Fruit fly (Drosophila melanogaster) whole organism, prepupa: Measurements from ENCODE around the gene CG6409.

Experiments
- Blimp-1 ChIP-seq: fragments of 200-800 bp; sonication (Bioruptor generic); optimal IDR thresholded peaks from 3 replicates; lab custom pipeline; 2017; ENCODE audit warnings: missing biosample characterization, missing genetic modification characterization, mild to moderate bottlenecking, moderate library complexity, missing genetic modification reagents
- CG10631 ChIP-seq: fragments of 200-800 bp; sonication (Bioruptor generic); optimal IDR thresholded peaks from 2 replicates; lab custom pipeline; 2016; ENCODE audit warnings: missing biosample characterization, missing genetic modification characterization
- CG10669 ChIP-seq: fragments of 200-800 bp; sonication (Bioruptor generic); optimal IDR thresholded peaks from 3 replicates; lab custom pipeline; 2018; ENCODE audit warnings: missing biosample characterization, mild to moderate bottlenecking, missing genetic modification characterization, moderate library complexity
- CG11294 ChIP-seq: fragments of 200-800 bp; sonication (Bioruptor generic); IDR thresholded peaks from 2 replicates; pipeline ENCODE4 v1.3.6; 2022; ENCODE audit warnings: missing biosample characterization, missing genetic modification characterization
- CG11762 ChIP-seq: fragments of 200-800 bp; sonication (Bioruptor generic); optimal IDR thresholded peaks from 3 replicates; lab custom pipeline; 2016; ENCODE audit warnings: missing biosample characterization, missing genetic modification characterization; ENCODE audit not compliant: insufficient read depth
- CG11902 ChIP-seq: fragments of 200-800 bp; sonication (Bioruptor generic); optimal IDR thresholded peaks from 3 replicates; lab custom pipeline; 2016; ENCODE audit warnings: missing biosample characterization, missing genetic modification characterization
- CG15336 ChIP-seq: fragments of 200-800 bp; sonication (Bioruptor generic); IDR thresholded peaks from 2 replicates; pipeline ENCODE4 v1.3.6; 2022; ENCODE audit warnings: missing biosample characterization, missing genetic modification characterization
- CG1621 ChIP-seq: fragments of 200-800 bp; sonication (Bioruptor generic); optimal IDR thresholded peaks from 3 replicates; lab custom pipeline; 2018; ENCODE audit warnings: missing biosample characterization, mild to moderate bottlenecking, missing genetic modification characterization
- CG3032 ChIP-seq: fragments of 200-800 bp; optimal IDR thresholded peaks from 2 replicates; lab custom pipeline; 2019; ENCODE audit warnings: missing biosample characterization, mild to moderate bottlenecking, missing genetic modification characterization, moderate library complexity
- CG32006 ChIP-seq: fragments of 200-800 bp; sonication (Bioruptor generic); optimal IDR thresholded peaks from 3 replicates; lab custom pipeline; 2017; ENCODE audit warnings: missing biosample characterization, mild to moderate bottlenecking, missing genetic modification characterization
- CG34406 ChIP-seq: fragments of 200-800 bp; sonication (Bioruptor generic); optimal IDR thresholded peaks from 3 replicates; lab custom pipeline; 2016; ENCODE audit warnings: missing biosample characterization, missing genetic modification characterization
- CG3919 ChIP-seq: fragments of 200-800 bp; sonication (Bioruptor generic); optimal IDR thresholded peaks from 3 replicates; lab custom pipeline; 2016; ENCODE audit warnings: missing biosample characterization, missing genetic modification characterization
- CG4318 ChIP-seq: fragments of 200-800 bp; sonication (Bioruptor generic); optimal IDR thresholded peaks from 3 replicates; lab custom pipeline; 2017; ENCODE audit warnings: missing biosample characterization, mild to moderate bottlenecking, missing genetic modification characterization
- CG6163 ChIP-seq: fragments of 200-800 bp; sonication (Bioruptor generic); IDR thresholded peaks from 3 replicates; pipeline ENCODE4 v1.3.6; 2022; ENCODE audit warnings: missing biosample characterization, missing genetic modification characterization
- CG6276 ChIP-seq: fragments of 200-800 bp; sonication (Bioruptor generic); optimal IDR thresholded peaks from 2 replicates; lab custom pipeline; 2017; ENCODE audit warnings: missing biosample characterization, mild to moderate bottlenecking, missing genetic modification characterization
- CG6808 ChIP-seq: fragments of 200-800 bp; sonication (Bioruptor generic); optimal IDR thresholded peaks from 3 replicates; lab custom pipeline; 2017; ENCODE audit warnings: missing biosample characterization, missing genetic modification characterization, mild to moderate bottlenecking, moderate library complexity, missing genetic modification reagents
- CG6854 ChIP-seq: fragments of 200-800 bp; sonication (Bioruptor generic); optimal IDR thresholded peaks from 2 replicates; lab custom pipeline; 2017; ENCODE audit warnings: missing biosample characterization, mild to moderate bottlenecking, missing genetic modification characterization
- CG7368 ChIP-seq: fragments of 200-800 bp; sonication (Bioruptor generic); optimal IDR thresholded peaks from 3 replicates; lab custom pipeline; 2016; ENCODE audit warnings: missing biosample characterization, missing genetic modification characterization
- CG8319 ChIP-seq: fragments of 200-800 bp; sonication (Bioruptor generic); optimal IDR thresholded peaks from 3 replicates; lab custom pipeline; 2016; ENCODE audit warnings: missing biosample characterization, missing genetic modification characterization
- CG8632 ChIP-seq: fragments of 200-800 bp; sonication (Bioruptor generic); optimal IDR thresholded peaks from 3 replicates; lab custom pipeline; 2016; ENCODE audit warnings: missing biosample characterization, missing genetic modification characterization
- CG9139 ChIP-seq: fragments of 200-800 bp; sonication (Bioruptor generic); optimal IDR thresholded peaks from 3 replicates; lab custom pipeline; 2017; ENCODE audit warnings: missing biosample characterization, mild to moderate bottlenecking, missing genetic modification characterization
- Eip78C ChIP-seq: fragments of 200-800 bp; sonication (Bioruptor generic); peaks from one replicate; lab custom pipeline; 2016; ENCODE audit warnings: missing biosample characterization, missing genetic modification characterization
- Eip93F ChIP-seq: fragments of 200-800 bp; sonication (Bioruptor generic); optimal IDR thresholded peaks from 2 replicates; lab custom pipeline; 2016; ENCODE audit warnings: missing biosample characterization, mild to moderate bottlenecking, missing genetic modification characterization
- Ets21C ChIP-seq: fragments of 200-800 bp; sonication (Bioruptor generic); optimal IDR thresholded peaks from 3 replicates; lab custom pipeline; 2016; ENCODE audit warnings: missing biosample characterization, missing genetic modification characterization
- Ets96B ChIP-seq: fragments of 200-800 bp; optimal IDR thresholded peaks from 2 replicates; lab custom pipeline; 2019; ENCODE audit warnings: missing biosample characterization, mild to moderate bottlenecking, missing genetic modification characterization, moderate library complexity
- Gug ChIP-seq: fragments of 200-800 bp; sonication (Bioruptor generic); IDR thresholded peaks from 2 replicates; pipeline ENCODE4 v1.3.6; 2022; ENCODE audit warnings: missing biosample characterization, missing genetic modification characterization
- Hr38 ChIP-seq: sonication (Bioruptor generic); optimal IDR thresholded peaks from 2 replicates; lab custom pipeline; 2016; ENCODE audit warnings: missing biosample characterization, missing genetic modification characterization
- Hr39 ChIP-seq: fragments of 200-800 bp; sonication (Bioruptor generic); optimal IDR thresholded peaks from 2 replicates; lab custom pipeline; 2016; ENCODE audit warnings: missing biosample characterization, missing genetic modification characterization
- Hr4 ChIP-seq: fragments of 200-800 bp; sonication (Bioruptor generic); optimal IDR thresholded peaks from 3 replicates; lab custom pipeline; 2016; ENCODE audit warnings: missing biosample characterization, missing genetic modification characterization
- Met ChIP-seq: fragments of 200-800 bp; sonication (Bioruptor generic); optimal IDR thresholded peaks from 3 replicates; lab custom pipeline; 2016; ENCODE audit warnings: missing biosample characterization, missing genetic modification characterization
- OdsH ChIP-seq: fragments of 200-800 bp; sonication (Bioruptor generic); optimal IDR thresholded peaks from 3 replicates; lab custom pipeline; 2016; ENCODE audit warnings: missing biosample characterization, missing genetic modification characterization
- Smox ChIP-seq: fragments of 200-800 bp; sonication (Bioruptor generic); optimal IDR thresholded peaks from 3 replicates; lab custom pipeline; 2016; ENCODE audit warnings: missing biosample characterization, missing genetic modification characterization
- Sox102F ChIP-seq: fragments of 200-800 bp; sonication (Bioruptor generic); optimal IDR thresholded peaks from 2 replicates; lab custom pipeline; 2016; ENCODE audit warnings: missing biosample characterization, mild to moderate bottlenecking, missing genetic modification characterization
- Sox14 ChIP-seq: fragments of 200-800 bp; sonication (Bioruptor generic); optimal IDR thresholded peaks from 3 replicates; lab custom pipeline; 2016; ENCODE audit warnings: missing biosample characterization, missing genetic modification characterization
- acj6 ChIP-seq: fragments of 200-800 bp; sonication (Bioruptor generic); optimal IDR thresholded peaks from 3 replicates; lab custom pipeline; 2016; ENCODE audit warnings: missing biosample characterization, missing genetic modification characterization
- cyc ChIP-seq: fragments of 200-800 bp; sonication (Bioruptor generic); optimal IDR thresholded peaks from 3 replicates; lab custom pipeline; 2016; ENCODE audit warnings: missing biosample characterization, missing genetic modification characterization
- dac ChIP-seq: fragments of 200-800 bp; sonication (Bioruptor generic); optimal IDR thresholded peaks from 2 replicates; lab custom pipeline; 2017; ENCODE audit warnings: missing biosample characterization, mild to moderate bottlenecking, missing genetic modification characterization
- dsx ChIP-seq: fragments of 200-800 bp; optimal IDR thresholded peaks from 3 replicates; lab custom pipeline; 2019; ENCODE audit warnings: missing biosample characterization, mild to moderate bottlenecking, missing genetic modification characterization, moderate library complexity; ENCODE audit not compliant: poor library complexity, severe bottlenecking
- eg ChIP-seq: fragments of 200-800 bp; sonication (Bioruptor generic); IDR thresholded peaks from 3 replicates; pipeline ENCODE4 v1.3.6; 2022; ENCODE audit warnings: missing biosample characterization, missing genetic modification characterization
- esn ChIP-seq: fragments of 200-800 bp; sonication (Bioruptor generic); optimal IDR thresholded peaks from 2 replicates; lab custom pipeline; 2016; ENCODE audit warnings: missing biosample characterization, mild to moderate bottlenecking, missing genetic modification characterization, moderate library complexity
- fd85E ChIP-seq: fragments of 200-800 bp; sonication (Bioruptor generic); optimal IDR thresholded peaks from 3 replicates; lab custom pipeline; 2016; ENCODE audit warnings: missing biosample characterization, missing genetic modification characterization
- fkh ChIP-seq: fragments of 200-800 bp; sonication (Bioruptor generic); optimal IDR thresholded peaks from 3 replicates; lab custom pipeline; 2017; ENCODE audit warnings: missing biosample characterization, mild to moderate bottlenecking, missing genetic modification characterization, moderate library complexity
- lz ChIP-seq: fragments of 200-800 bp; sonication (Bioruptor generic); optimal IDR thresholded peaks from 3 replicates; lab custom pipeline; 2016; ENCODE audit warnings: missing biosample characterization, missing genetic modification characterization
- net ChIP-seq: fragments of 200-800 bp; sonication (Bioruptor generic); optimal IDR thresholded peaks from 3 replicates; lab custom pipeline; 2016; ENCODE audit warnings: missing biosample characterization, missing genetic modification characterization
- pdm3 ChIP-seq: fragments of 200-800 bp; sonication (Bioruptor generic); optimal IDR thresholded peaks from 3 replicates; lab custom pipeline; 2016; ENCODE audit warnings: missing biosample characterization, missing genetic modification characterization
- spab ChIP-seq: fragments of 200-800 bp; sonication (Bioruptor generic); optimal IDR thresholded peaks from 2 replicates; lab custom pipeline; 2017; ENCODE audit warnings: missing biosample characterization, mild to moderate bottlenecking, missing genetic modification characterization, missing genetic modification reagents
- ss ChIP-seq, 2 experiments: fragments of 200-800 bp; sonication (Bioruptor generic); optimal IDR thresholded peaks; 2 replicates in 1 of 2; 3 replicates in 1 of 2; lab custom pipeline; 2017 to 2018; ENCODE audit warnings: mild to moderate bottlenecking in 2 of 2, missing biosample characterization in 2 of 2, missing genetic modification characterization in 2 of 2, moderate library complexity in 1 of 2
- svp ChIP-seq: fragments of 200-800 bp; sonication (Bioruptor generic); peaks from one replicate; lab custom pipeline; 2016; ENCODE audit warnings: missing biosample characterization, missing genetic modification characterization
- topi ChIP-seq: fragments of 200-800 bp; sonication (Bioruptor generic); optimal IDR thresholded peaks from 3 replicates; lab custom pipeline; 2016; ENCODE audit warnings: missing biosample characterization, missing genetic modification characterization
- vri ChIP-seq: fragments of 200-800 bp; sonication (Bioruptor generic); optimal IDR thresholded peaks from 3 replicates; lab custom pipeline; 2016; ENCODE audit warnings: missing biosample characterization, mild to moderate bottlenecking, missing genetic modification characterization

The CG6409 gene

DNA sequence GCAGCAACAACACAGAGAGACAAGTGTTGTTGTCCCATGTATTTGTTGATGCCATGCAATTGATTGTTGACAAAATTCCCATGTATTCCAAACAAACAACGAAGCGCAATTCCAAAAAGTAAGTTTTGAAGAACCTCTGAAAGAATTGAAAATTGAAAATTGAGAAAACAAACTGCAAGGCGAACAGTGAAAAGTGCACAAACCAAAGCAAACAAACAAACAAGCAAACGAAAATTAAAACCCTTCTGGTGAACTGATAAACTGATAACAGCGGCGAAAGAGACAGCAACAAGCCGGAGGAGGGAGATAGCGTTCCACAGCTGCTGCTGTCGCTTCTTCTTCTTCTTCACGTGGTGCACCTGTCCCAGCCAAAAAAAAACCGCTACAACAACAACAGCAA is 23.6 kb downstream of the CG6409 start (continued):
- TF ChIP-seq esn (GFP tag; lab: Kevin White, UChicago): peak; percentile 8

DNA sequence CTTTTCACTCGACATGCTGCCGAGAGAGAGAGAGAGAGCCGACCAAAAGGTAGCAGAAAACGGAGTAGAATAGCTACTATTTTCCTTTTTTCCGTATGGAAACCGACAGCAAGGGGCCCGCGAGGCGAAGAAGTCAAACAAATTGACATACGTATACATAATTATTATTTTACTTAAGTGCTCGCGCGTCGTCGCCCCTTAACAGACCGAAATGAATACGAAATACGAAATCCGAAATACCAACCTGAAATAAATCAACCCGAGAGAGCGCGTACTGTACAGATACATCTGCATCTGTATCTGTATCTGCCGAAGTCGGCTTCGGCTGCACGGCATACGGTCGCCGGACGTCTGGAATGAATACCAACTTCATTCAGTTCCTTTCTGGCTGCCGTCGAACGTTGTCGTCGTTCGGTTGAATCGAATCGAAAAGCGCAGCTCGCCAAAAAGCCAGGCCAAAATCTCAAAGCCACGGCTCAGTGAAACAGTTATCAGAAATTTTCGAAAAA is 24.6 kb downstream of the CG6409 start:
- peak; percentile 61 for TF ChIP-seq Sox102F
- no peak for TF ChIP-seq net (GFP tag; lab: Kevin White, UChicago)
- no peak for TF ChIP-seq acj6
- TF ChIP-seq Blimp-1 (GFP tag; lab: Kevin White, UChicago): peak; percentile 28
- no peak for TF ChIP-seq CG8319
- peak; percentile 25 for TF ChIP-seq CG6854 (GFP tag; lab: Kevin White, UChicago)
- peak; percentile 37 for TF ChIP-seq lz
- no peak for TF ChIP-seq pdm3
- TF ChIP-seq Met (GFP tag; lab: Kevin White, UChicago): peak; percentile 66
- TF ChIP-seq CG11902 (GFP tag; lab: Kevin White, UChicago): no peak
- no peak for TF ChIP-seq CG8632
- peak; percentile 61 for TF ChIP-seq dsx (GFP tag; lab: Kevin White, UChicago)
- TF ChIP-seq topi (GFP tag; lab: Kevin White, UChicago): peak; percentile 21
- TF ChIP-seq CG3919 (GFP tag; lab: Kevin White, UChicago): peak; percentile 40
- peak; percentile 66 for TF ChIP-seq CG15336
- no peak for TF ChIP-seq CG7368 (GFP tag; lab: Kevin White, UChicago)
- TF ChIP-seq Eip93F (GFP tag; lab: Kevin White, UChicago): peak; percentile 85
- peak; percentile 62 to 69 for TF ChIP-seq ss (GFP tag; optimal IDR thresholded peaks at IDR 0.05; lab: Kevin White, UChicago)
- peak; percentile 17; the same call in 1 of the 2 replicates for TF ChIP-seq Gug
- TF ChIP-seq CG6163 (GFP tag; lab: Robert Waterston, UW): peak; percentile 74
- peak; percentile 93 for TF ChIP-seq fkh (GFP tag; lab: Kevin White, UChicago)
- peak; percentile 14 for TF ChIP-seq Smox
- peak; percentile 32 for TF ChIP-seq esn (GFP tag; lab: Kevin White, UChicago)
- TF ChIP-seq CG6808 (GFP tag; lab: Kevin White, UChicago): peak; percentile 39
- peak; percentile 24 for TF ChIP-seq CG3032 (tag; lab: Kevin White, UChicago)
- TF ChIP-seq Ets96B: peak; percentile 2
- peak; percentile 64 for TF ChIP-seq eg (GFP tag; lab: Robert Waterston, UW)
- peak; percentile 74 for TF ChIP-seq Sox14
- no peak; the same call in 1 of the 2 replicates for TF ChIP-seq CG11294 (GFP tag; lab: Robert Waterston, UW)
- no peak for TF ChIP-seq CG32006 (GFP tag; lab: Kevin White, UChicago)
- TF ChIP-seq CG4318 (GFP tag; lab: Kevin White, UChicago): no peak
- peak; percentile 21 for TF ChIP-seq CG11762 (GFP tag; lab: Kevin White, UChicago)
- no peak for TF ChIP-seq Hr4 (GFP tag; lab: Kevin White, UChicago)
- TF ChIP-seq CG1621 (tag; lab: Kevin White, UChicago): peak; percentile 59
- TF ChIP-seq CG9139 (GFP tag; lab: Kevin White, UChicago): peak; percentile 61
- no peak for TF ChIP-seq dac
- peak; percentile 34 for TF ChIP-seq CG34406 (GFP tag; lab: Kevin White, UChicago)
- no peak for TF ChIP-seq svp (GFP tag; lab: Kevin White, UChicago)
- TF ChIP-seq spab (GFP tag; lab: Kevin White, UChicago): no peak
- TF ChIP-seq CG10669 (GFP tag; lab: Kevin White, UChicago): peak; percentile 0
- TF ChIP-seq Eip78C (GFP tag; lab: Kevin White, UChicago): no peak
- no peak for TF ChIP-seq Ets21C (GFP tag; lab: Kevin White, UChicago)
- peak; percentile 37 for TF ChIP-seq vri (GFP tag; lab: Kevin White, UChicago)
- no peak for TF ChIP-seq Hr39 (GFP tag; lab: Kevin White, UChicago)
- TF ChIP-seq OdsH (GFP tag; lab: Kevin White, UChicago): no peak
- no peak for TF ChIP-seq fd85E (GFP tag; lab: Kevin White, UChicago)
- no peak for TF ChIP-seq CG10631 (GFP tag; lab: Kevin White, UChicago)
- TF ChIP-seq cyc: no peak
- TF ChIP-seq Hr38 (GFP tag; lab: Kevin White, UChicago): no peak
- peak; percentile 18 for TF ChIP-seq CG6276
